Worm (Caenorhabditis elegans) whole organism, young adult: ENCODE data around the gene pacs-1.

Experiments used
- B0336.3 ChIP-seq: fragments of 200-800 bp; sonication (Bioruptor generic); IDR thresholded peaks from 2 replicates; pipeline ENCODE4 v1.3.6; 2022; ENCODE audit warnings: missing genetic modification characterization, missing compliant biosample characterization
- F49E8.2 ChIP-seq: sonication (generic microtip); optimal IDR thresholded peaks from 3 replicates; lab custom pipeline; 2017; ENCODE audit warnings: missing genetic modification characterization, mild to moderate bottlenecking, missing compliant biosample characterization, antibody characterized with exemption, moderate library complexity; ENCODE audit not compliant: insufficient read depth
- ama-1 ChIP-seq, 3 experiments: fragments of 150-350 bp in 1 of 3; sonication (generic microtip) in 2 of 3; optimal IDR thresholded peaks; 2 replicates each; lab custom pipeline; 2014 to 2018; ENCODE audit warnings: missing biosample characterization in 2 of 3, missing genetic modification characterization in 2 of 3, missing genetic modification reagents in 2 of 3
- bed-2 ChIP-seq: fragments of 200-800 bp; sonication (Bioruptor generic); IDR thresholded peaks from 2 replicates; pipeline ENCODE4 v1.3.6; 2022; ENCODE audit warnings: missing genetic modification reagents, missing genetic modification characterization, missing compliant biosample characterization
- lag-1 ChIP-seq: fragments of 200-800 bp; sonication (Bioruptor generic); IDR thresholded peaks from 2 replicates; pipeline ENCODE4 v1.3.6; 2022; ENCODE audit warnings: missing genetic modification reagents, missing genetic modification characterization, missing compliant biosample characterization
- nhr-90 ChIP-seq: sonication (generic microtip); optimal IDR thresholded peaks from 2 replicates; lab custom pipeline; 2016; ENCODE audit warnings: missing genotype, mild to moderate bottlenecking, missing genetic modification characterization, missing compliant biosample characterization
- rcor-1 ChIP-seq: fragments of 200-800 bp; sonication (Bioruptor generic); IDR thresholded peaks from 2 replicates; pipeline ENCODE4 v1.3.6; 2022; ENCODE audit warnings: missing genetic modification reagents, missing genetic modification characterization, missing compliant biosample characterization
- sea-2 ChIP-seq: fragments of 200-800 bp; sonication (Bioruptor generic); IDR thresholded peaks from 2 replicates; pipeline ENCODE4 v1.3.6; 2022; ENCODE audit warnings: missing genetic modification characterization, missing compliant biosample characterization
- snpc-4 ChIP-seq, 5 experiments: fragments of 150-350 bp in 1 of 5; sonication (generic microtip) in 4 of 5; optimal IDR thresholded peaks; 2 replicates each; lab custom pipeline; 2014 to 2018; ENCODE audit warnings: missing genetic modification characterization in 5 of 5, missing biosample characterization in 3 of 5, antibody characterized with exemption in 2 of 5, mild to moderate bottlenecking in 2 of 5, missing compliant biosample characterization in 2 of 5, missing genotype in 2 of 5, moderate library complexity in 2 of 5, missing genetic modification reagents in 1 of 5
- unc-62 ChIP-seq: fragments of 150-350 bp; optimal IDR thresholded peaks from 2 replicates; lab custom pipeline; 2014; ENCODE audit warnings: missing biosample characterization, missing genetic modification reagents, missing genetic modification characterization

ce11 chrV:9246260-9246659 is 29.2 kb upstream of the pacs-1 start, which contains the start of gene aat-2:
- TF ChIP-seq nhr-90 = no peak
- TF ChIP-seq snpc-4 (GFP tag; optimal IDR thresholded peaks at IDR 0.05; lab: Kevin White, UChicago) = no peak
- TF ChIP-seq snpc-4 (tag; optimal IDR thresholded peaks at IDR 0.05; lab: Kevin White, UChicago) = no peak
- TF ChIP-seq sea-2 (GFP tag; lab: Robert Waterston, UW) = no peak
- TF ChIP-seq B0336.3 = no peak
- TF ChIP-seq F49E8.2 (tag; lab: Kevin White, UChicago) = no peak
- TF ChIP-seq ama-1 (optimal IDR thresholded peaks at IDR 0.05; lab: Kevin White, UChicago) = no peak
- no peak for TF ChIP-seq ama-1 (GFP tag; optimal IDR thresholded peaks at IDR 0.05; lab: Kevin White, UChicago)
- TF ChIP-seq unc-62 (GFP tag; lab: Kevin White, UChicago) = no peak
- TF ChIP-seq rcor-1 (GFP tag; lab: Robert Waterston, UW) = no peak
- no peak for TF ChIP-seq bed-2 (GFP tag; lab: Robert Waterston, UW)
- no peak for TF ChIP-seq lag-1 (GFP tag; lab: Robert Waterston, UW)
